Fruit fly (Drosophila melanogaster) whole organism: Measurements from ENCODE around the gene CG42335.

Source experiments
- CG8478 ChIP-seq: fragments of >200 bp; optimal IDR thresholded peaks from 2 replicates; lab custom pipeline; 2018; ENCODE audit warnings: inconsistent platforms
- Dll ChIP-seq: fragments of >200 bp; optimal IDR thresholded peaks from 2 replicates; lab custom pipeline; 2017
- EcR ChIP-seq, 2 experiments: fragments of >200 bp; optimal IDR thresholded peaks; 2 replicates each; lab custom pipeline; 2017; ENCODE audit warnings: missing biosample characterization in 2 of 2, missing genetic modification characterization in 2 of 2, missing genetic modification reagents in 2 of 2
- pan ChIP-seq: fragments of >200 bp; optimal IDR thresholded peaks from 2 replicates; lab custom pipeline; 2017
- psq ChIP-seq: fragments of >200 bp; optimal IDR thresholded peaks from 2 replicates; lab custom pipeline; 2017

dm6 chr3R:21736749-21737148, 21.8 kb upstream of the CG42335 start, which contains the start of gene CG42869:
- no peak for TF ChIP-seq CG8478 (lab: Kevin White, UChicago)
- no peak for TF ChIP-seq EcR (GFP tag; optimal IDR thresholded peaks at IDR 0.05; lab: Kevin White, UChicago)
- no peak for TF ChIP-seq Dll
- no peak for TF ChIP-seq psq (lab: Kevin White, UChicago)
- TF ChIP-seq pan: no peak
